Worm (Caenorhabditis elegans): ENCODE measurements around the gene cki-2.

cki-2 gene

ce11 chrII:7858101-7858500 is 41.8 kb downstream of the cki-2 start, which contains the start of gene sds-22:
TSS of gene sds-22 (plus strand) at chrII:7858401.
- TF ChIP-seq lim-6 (tag; optimal IDR thresholded peaks at IDR 0.05), result no peak
- TF ChIP-seq zip-5 (tag; optimal IDR thresholded peaks at IDR 0.05), result no peak
- no peak for TF ChIP-seq pros-1 (tag; optimal IDR thresholded peaks at IDR 0.05)
- no peak for TF ChIP-seq K09A11.1 (tag; optimal IDR thresholded peaks at IDR 0.05; ENCODE audit: insufficient read depth)
- TF ChIP-seq ceh-45 (GFP tag; IDR thresholded peaks at IDR 0.05), result no peak
- TF ChIP-seq hlh-6 (tag; optimal IDR thresholded peaks at IDR 0.05), result no peak
- no peak for TF ChIP-seq elt-4 (tag; optimal IDR thresholded peaks at IDR 0.05)
- no peak for TF ChIP-seq hlh-30 (tag; optimal IDR thresholded peaks at IDR 0.05; ENCODE audit: insufficient read depth)
- TF ChIP-seq ceh-2 (tag; optimal IDR thresholded peaks at IDR 0.05), result no peak
- no peak for TF ChIP-seq ceh-31 (tag; optimal IDR thresholded peaks at IDR 0.05)

- TF ChIP-seq fkh-10 (GFP tag; optimal IDR thresholded peaks at IDR 0.05), result no peak
- TF ChIP-seq pag-3 (tag; optimal IDR thresholded peaks at IDR 0.05; ENCODE audit: borderline replicate concordance), result no peak
- TF ChIP-seq Y22D7AL.16 (tag; optimal IDR thresholded peaks at IDR 0.05), result no peak
- TF ChIP-seq ceh-31 (tag; optimal IDR thresholded peaks at IDR 0.05), result peak; percentile 68
- no peak for TF ChIP-seq ceh-6 (GFP tag; optimal IDR thresholded peaks at IDR 0.05)
- TF ChIP-seq ahr-1 (tag; optimal IDR thresholded peaks at IDR 0.05), result no peak
- TF ChIP-seq unc-86 (tag; optimal IDR thresholded peaks at IDR 0.05), result no peak
- TF ChIP-seq T23F11.4 (GFP tag; optimal IDR thresholded peaks at IDR 0.05), result no peak
- no peak for TF ChIP-seq lin-11 (tag; optimal IDR thresholded peaks at IDR 0.05)
- TF ChIP-seq ceh-24 (tag; optimal IDR thresholded peaks at IDR 0.05), result no peak
- no peak for TF ChIP-seq odd-2 (tag; optimal IDR thresholded peaks at IDR 0.05)
- no peak for TF ChIP-seq pha-4 (tag; optimal IDR thresholded peaks at IDR 0.05)
- TF ChIP-seq pha-2 (tag; optimal IDR thresholded peaks at IDR 0.05), result no peak
- TF ChIP-seq rnt-1 (tag; optimal IDR thresholded peaks at IDR 0.05), result no peak
- TF ChIP-seq elt-4 (tag; optimal IDR thresholded peaks at IDR 0.05), result no peak
- TF ChIP-seq hlh-15 (tag; optimal IDR thresholded peaks at IDR 0.05), result no peak
- TF ChIP-seq eyg-1 (tag; optimal IDR thresholded peaks at IDR 0.05), result no peak
- no peak for TF ChIP-seq che-1 (tag; optimal IDR thresholded peaks at IDR 0.05)
- peak; percentile 36 for TF ChIP-seq ref-2 (tag; optimal IDR thresholded peaks at IDR 0.05)
- no peak for TF ChIP-seq pax-1 (tag; optimal IDR thresholded peaks at IDR 0.05)
- TF ChIP-seq hlh-30 (tag; optimal IDR thresholded peaks at IDR 0.05; ENCODE audit: insufficient read depth), result no peak
- no peak for TF ChIP-seq ceh-2 (tag; optimal IDR thresholded peaks at IDR 0.05)
- no peak for TF ChIP-seq C38D4.7 (GFP tag; optimal IDR thresholded peaks at IDR 0.05)
- TF ChIP-seq ets-4 (tag; optimal IDR thresholded peaks at IDR 0.05), result no peak
- no peak for TF ChIP-seq gmeb-2 (tag; optimal IDR thresholded peaks at IDR 0.05)
- no peak for TF ChIP-seq hlh-6 (tag; optimal IDR thresholded peaks at IDR 0.05)
- TF ChIP-seq ama-1 (optimal IDR thresholded peaks at IDR 0.05), result no peak
- no peak for TF ChIP-seq unc-42 (tag; optimal IDR thresholded peaks at IDR 0.05)
- no peak for TF ChIP-seq elt-2 (tag; optimal IDR thresholded peaks at IDR 0.05)
- no peak for TF ChIP-seq hlh-8 (tag; optimal IDR thresholded peaks at IDR 0.05)
- no peak for TF ChIP-seq sox-2 (GFP tag; IDR thresholded peaks at IDR 0.05)
- TF ChIP-seq ceh-22 (tag; optimal IDR thresholded peaks at IDR 0.05), result no peak
- peak; percentile 24 for TF ChIP-seq tbx-2 (tag; optimal IDR thresholded peaks at IDR 0.05)
- no peak for TF ChIP-seq unc-3 (GFP tag; conservative IDR thresholded peaks at IDR 0.05)
- TF ChIP-seq unc-3 (tag; optimal IDR thresholded peaks at IDR 0.05), result no peak
- peak; percentile 36 for TF ChIP-seq ceh-34 (tag; optimal IDR thresholded peaks at IDR 0.05)
- TF ChIP-seq nfya-1 (tag; optimal IDR thresholded peaks at IDR 0.05), result peak; percentile 40
- TF ChIP-seq unc-55 (GFP tag; optimal IDR thresholded peaks at IDR 0.05), result peak; percentile 30
- no peak for TF ChIP-seq mec-3 (tag; optimal IDR thresholded peaks at IDR 0.05; ENCODE audit: borderline replicate concordance)
- no peak for TF ChIP-seq lim-6 (tag; optimal IDR thresholded peaks at IDR 0.05)
- no peak for TF ChIP-seq madf-2 (tag; optimal IDR thresholded peaks at IDR 0.05)
- TF ChIP-seq C08G9.2 (tag; optimal IDR thresholded peaks at IDR 0.05), result no peak
- no peak for TF ChIP-seq sox-4 (tag; optimal IDR thresholded peaks at IDR 0.05)
- TF ChIP-seq ztf-16 (tag; optimal IDR thresholded peaks at IDR 0.05), result no peak
These were observed 44.1 kb downstream of the cki-2 start, which contains the start of gene lin-5 for ce11 chrII:7860221-7860928. TSS of gene lin-5 (plus strand) at chrII:7860574.
